Worm (Caenorhabditis elegans) whole organism, midembryonic: ENCODE results near the gene Y82E9BL.18.

Experiments used
- med-1 ChIP-seq: sonication (generic microtip); optimal IDR thresholded peaks from 2 replicates; lab custom pipeline; 2017; ENCODE audit warnings: missing genetic modification characterization, mild to moderate bottlenecking, missing compliant biosample characterization, antibody characterized with exemption, missing genetic modification reagents; ENCODE audit not compliant: insufficient read depth
- tab-1 ChIP-seq: fragments of 200-800 bp; sonication (Bioruptor generic); IDR thresholded peaks from 2 replicates; pipeline ENCODE4 v1.3.6; 2022; ENCODE audit warnings: missing genetic modification characterization, missing compliant biosample characterization

DNA sequence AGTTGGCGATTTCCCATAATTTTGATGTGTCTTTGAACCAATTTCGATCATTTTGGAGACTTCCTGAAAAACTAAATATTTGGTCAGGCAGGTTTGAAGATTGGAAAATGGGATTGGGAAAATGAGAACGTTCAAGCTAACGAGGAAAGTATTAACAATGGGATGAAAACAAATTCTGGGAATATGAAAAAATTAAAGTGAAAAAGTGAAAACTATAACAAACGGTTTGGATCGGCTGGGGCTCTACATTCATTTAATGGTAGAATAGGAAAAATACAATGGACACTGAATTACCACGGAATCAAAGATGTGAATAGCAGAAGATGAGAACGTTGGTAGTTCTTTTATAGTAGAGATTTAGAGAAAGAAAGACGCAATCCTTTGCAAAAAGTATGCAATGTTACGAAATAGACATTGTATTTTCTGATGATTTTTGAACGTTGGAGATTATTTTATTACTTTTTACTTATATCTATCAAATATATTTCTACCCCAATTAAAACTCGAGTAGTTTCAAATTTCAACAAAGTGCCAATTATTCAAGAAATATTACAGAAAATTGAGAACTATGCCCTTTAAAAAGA is 38.0 kb upstream of the Y82E9BL.18 start, which contains the start of gene fbxa-50:
- TF ChIP-seq med-1 (GFP tag; lab: Kevin White, UChicago): no peak
- no peak for TF ChIP-seq tab-1 (GFP tag; lab: Robert Waterston, UW)
